Fruit fly (Drosophila melanogaster): ENCODE results near the gene phol.

phol gene

dm6 chr3L:9457619-9458092, 1.6 kb upstream of the phol start, which contains the start of gene CG3437 (continued):
- TF ChIP-seq ss (GFP tag; optimal IDR thresholded peaks at IDR 0.05) (peak; percentile 99), fd59A (GFP tag; optimal IDR thresholded peaks at IDR 0.05) (peak; percentile 99), CG9139 (GFP tag; optimal IDR thresholded peaks at IDR 0.05) (peak; percentile 98), CG6792 (GFP tag; optimal IDR thresholded peaks at IDR 0.05) (peak; percentile 99), CG6163 (GFP tag; IDR thresholded peaks at IDR 0.05) (peak; percentile 100), fkh (GFP tag; optimal IDR thresholded peaks at IDR 0.05) (peak; percentile 92), acj6 (GFP tag; optimal IDR thresholded peaks at IDR 0.05) (peak; percentile 99), CG8632 (GFP tag; optimal IDR thresholded peaks at IDR 0.05) (peak; percentile 99), salr (GFP tag; optimal IDR thresholded peaks at IDR 0.05) (peak; percentile 99), CG3919 (GFP tag; optimal IDR thresholded peaks at IDR 0.05) (peak; percentile 99), Hr4 (GFP tag; optimal IDR thresholded peaks at IDR 0.05) (peak; percentile 100), achi (GFP tag; optimal IDR thresholded peaks at IDR 0.05) (peak; percentile 99), CG3032 (tag; optimal IDR thresholded peaks at IDR 0.05) (peak; percentile 98), Hr39 (GFP tag; optimal IDR thresholded peaks at IDR 0.05) (peak; percentile 99), Eip78C (GFP tag) (peak; percentile 100), esn (GFP tag; optimal IDR thresholded peaks at IDR 0.05) (peak; percentile 100), Ets96B (tag; optimal IDR thresholded peaks at IDR 0.05) (peak; percentile 98), net (GFP tag; optimal IDR thresholded peaks at IDR 0.05) (peak; percentile 100)

- peak; percentile 1 for TF ChIP-seq Met (GFP tag; optimal IDR thresholded peaks at IDR 0.05)
- no peak for TF ChIP-seq CG6163 (GFP tag; IDR thresholded peaks at IDR 0.05)
- peak; percentile 18 for TF ChIP-seq CG6792 (GFP tag; optimal IDR thresholded peaks at IDR 0.05)
- no peak for TF ChIP-seq CG16779 (tag; optimal IDR thresholded peaks at IDR 0.05)
- peak; percentile 20 for TF ChIP-seq Eip78C (GFP tag)
Measured at dm6 chr3L:9456389-9456788, 308 bp upstream of the phol start.

- no peak for TF ChIP-seq CG8319 (GFP tag; optimal IDR thresholded peaks at IDR 0.05)
- no peak for TF ChIP-seq Hr4 (GFP tag; optimal IDR thresholded peaks at IDR 0.05)
- no peak for TF ChIP-seq CG15336 (GFP tag; IDR thresholded peaks at IDR 0.05)
- no peak for TF ChIP-seq CG6276 (GFP tag; optimal IDR thresholded peaks at IDR 0.05)
- TF ChIP-seq Hr38 (GFP tag; optimal IDR thresholded peaks at IDR 0.05): no peak
- no peak for TF ChIP-seq CG6808 (GFP tag; optimal IDR thresholded peaks at IDR 0.05)
- TF ChIP-seq CG11762 (GFP tag; optimal IDR thresholded peaks at IDR 0.05; ENCODE audit: insufficient read depth): no peak
Measured at dm6 chr3L:9452422-9452821, 3.7 kb downstream of the phol start.

- peak; percentile 28 for TF ChIP-seq Hr39 (GFP tag; optimal IDR thresholded peaks at IDR 0.05)
- TF ChIP-seq CG8632 (GFP tag; optimal IDR thresholded peaks at IDR 0.05): peak; percentile 9
- peak; percentile 52 for TF ChIP-seq CG6808 (GFP tag; optimal IDR thresholded peaks at IDR 0.05)
- peak; percentile 48 for TF ChIP-seq CG6792 (GFP tag; optimal IDR thresholded peaks at IDR 0.05)
- TF ChIP-seq Smox (GFP tag; optimal IDR thresholded peaks at IDR 0.05): no peak
- TF ChIP-seq eg (GFP tag; IDR thresholded peaks at IDR 0.05): peak; percentile 55; the same call in 2 of the 3 replicates
- TF ChIP-seq CG16779 (tag; optimal IDR thresholded peaks at IDR 0.05): no peak
- TF ChIP-seq CG32006 (GFP tag; optimal IDR thresholded peaks at IDR 0.05): no peak
- peak; percentile 31 for TF ChIP-seq Ets21C (GFP tag; optimal IDR thresholded peaks at IDR 0.05)
- TF ChIP-seq pdm3 (GFP tag; optimal IDR thresholded peaks at IDR 0.05): no peak
- no peak for TF ChIP-seq CG11294 (GFP tag; IDR thresholded peaks at IDR 0.05)
- no peak for TF ChIP-seq CG9139 (GFP tag; optimal IDR thresholded peaks at IDR 0.05)
- no peak for TF ChIP-seq CG4318 (GFP tag; optimal IDR thresholded peaks at IDR 0.05)
- no peak for TF ChIP-seq dac (GFP tag; optimal IDR thresholded peaks at IDR 0.05)
- no peak for TF ChIP-seq CG11902 (GFP tag; optimal IDR thresholded peaks at IDR 0.05)
- TF ChIP-seq Hr4 (GFP tag; optimal IDR thresholded peaks at IDR 0.05): peak; percentile 66
- TF ChIP-seq CG6854 (GFP tag; optimal IDR thresholded peaks at IDR 0.05): peak; percentile 22
- TF ChIP-seq topi (GFP tag; optimal IDR thresholded peaks at IDR 0.05): peak; percentile 55
- TF ChIP-seq salr (GFP tag; optimal IDR thresholded peaks at IDR 0.05): no peak
- peak; percentile 58 for TF ChIP-seq acj6 (GFP tag; optimal IDR thresholded peaks at IDR 0.05)
- no peak for TF ChIP-seq CG6163 (GFP tag; IDR thresholded peaks at IDR 0.05)
- TF ChIP-seq spab (GFP tag; optimal IDR thresholded peaks at IDR 0.05): no peak
- peak; percentile 61 for TF ChIP-seq lz (GFP tag; optimal IDR thresholded peaks at IDR 0.05)
- peak; percentile 32 for TF ChIP-seq CG10669 (GFP tag; optimal IDR thresholded peaks at IDR 0.05)
- TF ChIP-seq fd59A (GFP tag; optimal IDR thresholded peaks at IDR 0.05): no peak
- peak; percentile 60 for TF ChIP-seq achi (GFP tag; optimal IDR thresholded peaks at IDR 0.05)
- no peak for TF ChIP-seq Hr38 (GFP tag; optimal IDR thresholded peaks at IDR 0.05)
- peak; percentile 67 for TF ChIP-seq cyc (GFP tag; optimal IDR thresholded peaks at IDR 0.05)
- no peak for TF ChIP-seq CG8119 (GFP tag; IDR thresholded peaks at IDR 0.05)
- peak; percentile 49; the same call in 1 of the 2 replicates for TF ChIP-seq Gug (GFP tag; IDR thresholded peaks at IDR 0.05)
Measured at dm6 chr3L:9451522-9452118, 4.5 kb downstream of the phol start, which contains the start of the genes CG3448 and ghi. Gene CG3448 (minus strand): TSS chr3L:9451572. Gene ghi (plus strand): TSS chr3L:9451876.

Measured in whole organism, prepupa.